Fruit fly (Drosophila melanogaster) whole organism, embryonic: ENCODE measurements around the gene vkg.
A peak's percentile ranks its signal among the peaks of the same experiment; 100 is the strongest.

Experiments used
- Antp ChIP-seq: fragments of 200-800 bp; sonication (Bioruptor generic); optimal IDR thresholded peaks from 3 replicates; lab custom pipeline; 2016; ENCODE audit warnings: missing biosample characterization, missing genetic modification characterization
- Asciz ChIP-seq: fragments of 200-800 bp; sonication (Bioruptor generic); optimal IDR thresholded peaks from 2 replicates; lab custom pipeline; 2017; ENCODE audit warnings: missing biosample characterization, mild to moderate bottlenecking, missing genetic modification characterization, missing genetic modification reagents
- B-H2 ChIP-seq: fragments of 200-800 bp; sonication (Bioruptor generic); optimal IDR thresholded peaks from 2 replicates; lab custom pipeline; 2018; ENCODE audit warnings: missing biosample characterization, mild to moderate bottlenecking, missing genetic modification characterization
- BEAF-32 ChIP-seq: fragments of 200-800 bp; sonication (Bioruptor generic); optimal IDR thresholded peaks from 3 replicates; lab custom pipeline; 2017; ENCODE audit warnings: missing biosample characterization, missing genetic modification characterization, mild to moderate bottlenecking, moderate library complexity, missing genetic modification reagents
- Bteb2 ChIP-seq: fragments of 200-800 bp; sonication (Bioruptor generic); optimal IDR thresholded peaks from 2 replicates; lab custom pipeline; 2016; ENCODE audit warnings: missing biosample characterization, missing genetic modification characterization
- CG11093 ChIP-seq: fragments of 200-800 bp; sonication (Bioruptor generic); IDR thresholded peaks from 3 replicates; pipeline ENCODE4 v1.3.6; 2022; ENCODE audit warnings: missing biosample characterization, missing genetic modification characterization
- CG12769 ChIP-seq: fragments of 200-800 bp; sonication (Bioruptor generic); optimal IDR thresholded peaks from 2 replicates; lab custom pipeline; 2019; ENCODE audit warnings: missing biosample characterization, mild to moderate bottlenecking, missing genetic modification characterization, moderate library complexity
- CG14441 ChIP-seq: fragments of 200-800 bp; sonication (Bioruptor generic); IDR thresholded peaks from 2 replicates; pipeline ENCODE4 v1.3.6; 2022; ENCODE audit warnings: missing biosample characterization, missing genetic modification characterization
- CG14965 ChIP-seq: fragments of 200-800 bp; sonication (Bioruptor generic); optimal IDR thresholded peaks from 2 replicates; lab custom pipeline; 2016; ENCODE audit warnings: missing biosample characterization, missing genetic modification characterization, borderline replicate concordance
- CG16815 ChIP-seq: fragments of 200-800 bp; sonication (Bioruptor generic); optimal IDR thresholded peaks from 3 replicates; lab custom pipeline; 2017; ENCODE audit warnings: missing biosample characterization, mild to moderate bottlenecking, missing genetic modification characterization
- CG17912 ChIP-seq: fragments of 200-800 bp; sonication (Bioruptor generic); optimal IDR thresholded peaks from 2 replicates; lab custom pipeline; 2018; ENCODE audit warnings: missing biosample characterization, mild to moderate bottlenecking, missing genetic modification characterization
- CG1792 ChIP-seq: fragments of 200-800 bp; sonication (Bioruptor generic); optimal IDR thresholded peaks from 2 replicates; lab custom pipeline; 2016; ENCODE audit warnings: missing biosample characterization, missing genetic modification characterization
- CG31441 ChIP-seq: fragments of 200-800 bp; sonication (Bioruptor generic); IDR thresholded peaks from 2 replicates; pipeline ENCODE4 v1.3.6; 2022; ENCODE audit warnings: missing biosample characterization, missing genetic modification characterization
- CG3407 ChIP-seq: fragments of 200-800 bp; sonication (Bioruptor generic); optimal IDR thresholded peaks from 2 replicates; lab custom pipeline; 2018; ENCODE audit warnings: missing biosample characterization, mild to moderate bottlenecking, missing genetic modification characterization
- CG34376 ChIP-seq: fragments of 200-800 bp; sonication (Bioruptor generic); optimal IDR thresholded peaks from 2 replicates; lab custom pipeline; 2018; ENCODE audit warnings: missing biosample characterization, mild to moderate bottlenecking, missing genetic modification characterization
- CG3838 ChIP-seq: fragments of 200-800 bp; sonication (Bioruptor generic); optimal IDR thresholded peaks from 3 replicates; lab custom pipeline; 2016; ENCODE audit warnings: missing biosample characterization, missing genetic modification characterization
- CG4424 ChIP-seq: fragments of 200-800 bp; sonication (Bioruptor generic); optimal IDR thresholded peaks from 3 replicates; lab custom pipeline; 2016; ENCODE audit warnings: missing biosample characterization, missing genetic modification characterization
- CG6254 ChIP-seq: fragments of 200-800 bp; sonication (Bioruptor generic); optimal IDR thresholded peaks from 3 replicates; lab custom pipeline; 2017; ENCODE audit warnings: mild to moderate bottlenecking, missing biosample characterization, missing genetic modification reagents, missing genetic modification characterization
- CG6765 ChIP-seq: fragments of 200-800 bp; sonication (Bioruptor generic); optimal IDR thresholded peaks from 3 replicates; lab custom pipeline; 2017; ENCODE audit warnings: missing biosample characterization, mild to moderate bottlenecking, missing genetic modification characterization
- CG9215 ChIP-seq: fragments of 200-800 bp; sonication (Bioruptor generic); IDR thresholded peaks from 2 replicates; pipeline ENCODE4 v1.3.6; 2022; ENCODE audit warnings: missing biosample characterization, missing genetic modification characterization
- CG9609 ChIP-seq: fragments of 200-800 bp; sonication (Bioruptor generic); optimal IDR thresholded peaks from 3 replicates; lab custom pipeline; 2016; ENCODE audit warnings: missing biosample characterization, missing genetic modification characterization
- CHES-1-like ChIP-seq: fragments of 200-800 bp; sonication (Bioruptor generic); optimal IDR thresholded peaks from 2 replicates; lab custom pipeline; 2016; ENCODE audit warnings: missing biosample characterization, missing genetic modification characterization
- D ChIP-seq, 2 experiments: fragments of 200-800 bp in 1 of 2; fragments of >200 bp in 1 of 2; sonication (Bioruptor generic) in 1 of 2; optimal IDR thresholded peaks; 2 replicates in 1 of 2; 3 replicates in 1 of 2; lab custom pipeline; 2017; ENCODE audit warnings: mild to moderate bottlenecking in 1 of 2, missing biosample characterization in 1 of 2, missing genetic modification characterization in 1 of 2, missing genetic modification reagents in 1 of 2
- Dek ChIP-seq: fragments of 200-800 bp; sonication (Bioruptor generic); optimal IDR thresholded peaks from 3 replicates; lab custom pipeline; 2019; ENCODE audit warnings: missing biosample characterization, mild to moderate bottlenecking, missing genetic modification characterization, moderate library complexity
- Elba2 ChIP-seq: fragments of 200-800 bp; sonication (Bioruptor generic); optimal IDR thresholded peaks from 3 replicates; lab custom pipeline; 2016; ENCODE audit warnings: missing biosample characterization, missing genetic modification characterization
- HmgZ ChIP-seq: fragments of 200-800 bp; sonication (Bioruptor generic); optimal IDR thresholded peaks from 2 replicates; lab custom pipeline; 2018; ENCODE audit warnings: missing biosample characterization, mild to moderate bottlenecking, missing genetic modification characterization
- Lhr ChIP-seq: fragments of 200-800 bp; sonication (Bioruptor generic); optimal IDR thresholded peaks from 3 replicates; lab custom pipeline; 2017; ENCODE audit warnings: mild to moderate bottlenecking, missing biosample characterization, missing genetic modification reagents, missing genetic modification characterization
- NFAT ChIP-seq: fragments of 200-800 bp; sonication (Bioruptor generic); IDR thresholded peaks from 2 replicates; pipeline ENCODE4 v1.3.6; 2022; ENCODE audit warnings: missing biosample characterization, missing genetic modification characterization
- Sox102F ChIP-seq: fragments of 200-800 bp; sonication (Bioruptor generic); optimal IDR thresholded peaks from 2 replicates; lab custom pipeline; 2018; ENCODE audit warnings: missing biosample characterization, mild to moderate bottlenecking, missing genetic modification characterization, moderate library complexity
- TFAM ChIP-seq: fragments of 200-800 bp; sonication (Bioruptor generic); optimal IDR thresholded peaks from 2 replicates; lab custom pipeline; 2017; ENCODE audit warnings: missing biosample characterization, missing genetic modification characterization, inconsistent platforms
- Trl ChIP-seq, 3 experiments: fragments of >200 bp in 2 of 3; fragments of 200-800 bp in 1 of 3; sonication (Bioruptor generic) in 1 of 3; optimal IDR thresholded peaks; 2 replicates in 1 of 3; 3 replicates in 2 of 3; lab custom pipeline; 2016 to 2017; ENCODE audit warnings: missing biosample characterization in 1 of 3, missing genetic modification characterization in 1 of 3
- amos ChIP-seq: fragments of 200-800 bp; sonication (Bioruptor generic); IDR thresholded peaks from 2 replicates; pipeline ENCODE4 v1.3.6; 2022; ENCODE audit warnings: missing biosample characterization, missing genetic modification characterization; ENCODE audit not compliant: partially characterized antibody
- corto ChIP-seq: fragments of 200-800 bp; sonication (Bioruptor generic); optimal IDR thresholded peaks from 2 replicates; lab custom pipeline; 2016; ENCODE audit warnings: missing biosample characterization, mild to moderate bottlenecking, missing genetic modification characterization, moderate library complexity
- disco-r ChIP-seq: fragments of 200-800 bp; sonication (Bioruptor generic); optimal IDR thresholded peaks from 2 replicates; lab custom pipeline; 2016; ENCODE audit warnings: missing biosample characterization, missing genetic modification characterization
- exex ChIP-seq: fragments of 200-800 bp; sonication (Bioruptor generic); optimal IDR thresholded peaks from 4 replicates; lab custom pipeline; 2018; ENCODE audit warnings: missing biosample characterization, mild to moderate bottlenecking, missing genetic modification characterization, moderate library complexity
- gcm2 ChIP-seq: fragments of 200-800 bp; sonication (Bioruptor generic); optimal IDR thresholded peaks from 2 replicates; lab custom pipeline; 2016; ENCODE audit warnings: missing biosample characterization, missing genetic modification characterization
- grau ChIP-seq: fragments of 200-800 bp; optimal IDR thresholded peaks from 3 replicates; lab custom pipeline; 2019; ENCODE audit warnings: missing biosample characterization, mild to moderate bottlenecking, missing genetic modification characterization, moderate library complexity
- gsb-n ChIP-seq: fragments of 200-800 bp; sonication (Bioruptor generic); optimal IDR thresholded peaks from 3 replicates; lab custom pipeline; 2018; ENCODE audit warnings: missing biosample characterization, mild to moderate bottlenecking, missing genetic modification characterization
- kay ChIP-seq: fragments of 200-800 bp; sonication (Bioruptor generic); optimal IDR thresholded peaks from 2 replicates; lab custom pipeline; 2016; ENCODE audit warnings: missing biosample characterization, missing genetic modification characterization
- lilli ChIP-seq: fragments of 200-800 bp; sonication (Bioruptor generic); optimal IDR thresholded peaks from 3 replicates; lab custom pipeline; 2016; ENCODE audit warnings: missing biosample characterization, missing genetic modification characterization
- lmd ChIP-seq: fragments of 200-800 bp; sonication (Bioruptor generic); IDR thresholded peaks from 2 replicates; pipeline ENCODE4 v1.3.6; 2022; ENCODE audit warnings: missing biosample characterization, missing genetic modification characterization
- maf-S ChIP-seq: fragments of 200-800 bp; sonication (Bioruptor generic); optimal IDR thresholded peaks from 2 replicates; lab custom pipeline; 2016; ENCODE audit warnings: missing biosample characterization, missing genetic modification characterization
- mirr ChIP-seq: fragments of 200-800 bp; sonication (Bioruptor generic); optimal IDR thresholded peaks from 3 replicates; lab custom pipeline; 2018; ENCODE audit warnings: missing biosample characterization, mild to moderate bottlenecking, missing genetic modification characterization
- pho ChIP-seq: fragments of 200-800 bp; sonication (Bioruptor generic); optimal IDR thresholded peaks from 2 replicates; lab custom pipeline; 2016; ENCODE audit warnings: missing biosample characterization, missing genetic modification characterization
- pzg ChIP-seq: fragments of 200-800 bp; sonication (Bioruptor generic); optimal IDR thresholded peaks from 3 replicates; lab custom pipeline; 2018; ENCODE audit warnings: missing biosample characterization, mild to moderate bottlenecking, missing genetic modification characterization, moderate library complexity
- so ChIP-seq: fragments of 200-800 bp; sonication (Bioruptor generic); IDR thresholded peaks from 3 replicates; pipeline ENCODE4 v1.3.6; 2022; ENCODE audit warnings: missing biosample characterization, missing genetic modification characterization
- ssp ChIP-seq: fragments of 200-800 bp; sonication (Bioruptor generic); IDR thresholded peaks from 2 replicates; pipeline ENCODE4 v1.3.6; 2022; ENCODE audit warnings: missing biosample characterization, missing genetic modification characterization
- tx ChIP-seq: fragments of 200-800 bp; sonication (Bioruptor generic); optimal IDR thresholded peaks from 2 replicates; lab custom pipeline; 2016; ENCODE audit warnings: missing biosample characterization, missing genetic modification characterization
- usp ChIP-seq: fragments of >200 bp; optimal IDR thresholded peaks from 2 replicates; lab custom pipeline; 2017; ENCODE audit warnings: missing biosample characterization, missing genetic modification characterization
- zfh2 ChIP-seq: fragments of 200-800 bp; sonication (Bioruptor generic); optimal IDR thresholded peaks from 2 replicates; lab custom pipeline; 2016; ENCODE audit warnings: missing biosample characterization, missing genetic modification characterization

Gene vkg

DNA sequence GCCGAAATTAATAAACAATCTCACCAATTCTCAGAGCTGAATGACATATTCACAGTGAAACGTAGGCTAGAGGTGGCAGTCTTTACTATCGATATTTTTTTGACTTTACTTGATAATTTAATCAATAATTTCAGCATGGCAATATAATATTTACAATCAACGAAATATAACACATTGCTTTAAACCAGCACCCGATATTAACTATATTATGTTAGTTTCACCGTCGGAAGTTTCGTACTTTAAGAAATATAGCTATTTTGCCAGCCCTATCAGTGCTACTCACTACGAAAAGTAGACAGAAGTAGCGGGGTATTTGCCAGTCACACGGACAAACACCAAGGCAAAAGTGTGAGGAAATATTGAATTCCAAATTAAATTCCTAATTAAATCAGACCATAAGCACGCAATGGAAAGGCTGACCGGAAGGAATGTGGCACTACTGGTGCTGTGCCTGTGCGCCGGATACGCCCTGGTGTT, 17.2 kb downstream of the vkg start, which contains the start of the genes CG31917, Tfb5 and SelT (continued):
- TF ChIP-seq CG4424 (GFP tag; lab: Kevin White, UChicago) (peak; percentile 52), CG9609 (GFP tag; lab: Kevin White, UChicago) (peak; percentile 50), CG1792 (peak; percentile 37), Elba2 (GFP tag; lab: Kevin White, UChicago) (no peak), Asciz (no peak), CG12769 (tag; lab: Kevin White, UChicago) (no peak), CG16815 (GFP tag; lab: Kevin White, UChicago) (no peak), BEAF-32 (GFP tag; lab: Kevin White, UChicago) (peak; percentile 89), ssp (GFP tag; lab: Robert Waterston, UW) (0 out of 2 replicates have a peak, but pooled peaks have one; percentile 23), lmd (GFP tag; lab: Robert Waterston, UW) (0 out of 2 replicates have a peak, but pooled peaks have one; percentile 16), CG3407 (GFP tag; lab: Kevin White, UChicago) (no peak), CG31441 (GFP tag; lab: Robert Waterston, UW) (no peak), HmgZ (tag; lab: Kevin White, UChicago) (peak; percentile 76), zfh2 (GFP tag; lab: Kevin White, UChicago) (peak; percentile 64), maf-S (peak; percentile 32), kay (GFP tag; lab: Kevin White, UChicago) (peak; percentile 13), CG14441 (GFP tag; lab: Robert Waterston, UW) (no peak), Antp (GFP tag; lab: Kevin White, UChicago) (peak; percentile 55), CG6765 (GFP tag; lab: Kevin White, UChicago) (no peak), CG34376 (GFP tag; lab: Kevin White, UChicago) (peak; percentile 3), so (no peak), pzg (GFP tag; lab: Kevin White, UChicago) (peak; percentile 83), pho (GFP tag; lab: Kevin White, UChicago) (peak; percentile 77), Sox102F (GFP tag; lab: Kevin White, UChicago) (peak; percentile 51), D (optimal IDR thresholded peaks at IDR 0.05; lab: Kevin White, UChicago) (no peak), D (GFP tag; optimal IDR thresholded peaks at IDR 0.05; lab: Kevin White, UChicago) (no peak), corto (GFP tag; lab: Kevin White, UChicago) (no peak), Trl (optimal IDR thresholded peaks at IDR 0.05; lab: Kevin White, UChicago) (no peak), Trl (GFP tag; optimal IDR thresholded peaks at IDR 0.05; lab: Kevin White, UChicago) (no peak), disco-r (GFP tag; lab: Kevin White, UChicago) (peak; percentile 55), CG3838 (GFP tag; lab: Kevin White, UChicago) (peak; percentile 38), tx (GFP tag; lab: Kevin White, UChicago) (peak; percentile 47), lilli (GFP tag; lab: Kevin White, UChicago) (peak; percentile 82), usp (GFP tag; lab: Kevin White, UChicago) (no peak), NFAT (GFP tag; lab: Robert Waterston, UW) (no peak), Bteb2 (GFP tag; lab: Kevin White, UChicago) (peak; percentile 36), CG6254 (no peak), B-H2 (GFP tag; lab: Kevin White, UChicago) (peak; percentile 42), Lhr (GFP tag; lab: Kevin White, UChicago) (peak; percentile 28), exex (no peak), CG17912 (GFP tag; lab: Kevin White, UChicago) (no peak), CHES-1-like (GFP tag; lab: Kevin White, UChicago) (peak; percentile 71), grau (tag; lab: Kevin White, UChicago) (peak; percentile 69), mirr (GFP tag; lab: Kevin White, UChicago) (no peak), CG9215 (peak; percentile 18; the same call in 1 of the 2 replicates), Dek (tag; lab: Kevin White, UChicago) (peak; percentile 45), TFAM (GFP tag; lab: Kevin White, UChicago) (no peak), gsb-n (tag; lab: Kevin White, UChicago) (no peak), CG11093 (no peak), amos (GFP tag; lab: Robert Waterston, UW) (peak; percentile 64), CG14965 (GFP tag; lab: Kevin White, UChicago) (no peak), gcm2 (GFP tag; lab: Kevin White, UChicago) (no peak)
